Worm (Caenorhabditis elegans): ENCODE results near the gene F57H12.6.

Gene F57H12.6

DNA sequence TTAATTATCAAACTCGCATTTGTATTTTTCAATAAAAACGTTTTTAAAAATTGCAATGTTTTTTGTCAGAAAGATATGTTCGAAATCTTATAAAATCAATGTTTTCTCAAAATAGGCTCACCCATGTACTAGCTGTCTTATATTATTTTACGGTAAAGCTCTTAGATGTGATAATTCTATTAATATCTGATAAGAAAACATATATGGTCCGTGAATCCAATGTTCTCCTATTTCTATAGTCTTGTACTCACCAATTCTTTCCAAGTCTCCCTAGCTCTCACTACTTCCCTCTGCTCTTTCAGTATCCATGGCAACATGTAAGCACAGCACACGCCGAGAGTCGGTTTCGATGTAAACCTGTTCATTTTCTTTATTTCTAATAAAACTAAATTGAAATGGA is 42.4 kb downstream of the F57H12.6 start, which contains the start of gene bbs-2:
Gene bbs-2 (plus strand): TSS at position 301 of the 400 bp plus-strand sequence.
- no peak for TF ChIP-seq nhr-23 (tag; optimal IDR thresholded peaks at IDR 0.05)
- TF ChIP-seq ceh-28 (tag; optimal IDR thresholded peaks at IDR 0.05), result no peak
- no peak for TF ChIP-seq lsy-12 (tag; optimal IDR thresholded peaks at IDR 0.05)
- TF ChIP-seq fkh-2 (tag; optimal IDR thresholded peaks at IDR 0.05), result no peak
- TF ChIP-seq eor-1 (tag; optimal IDR thresholded peaks at IDR 0.05), result no peak
- no peak for TF ChIP-seq aly-2 (tag; optimal IDR thresholded peaks at IDR 0.05)
- TF ChIP-seq elt-2 (tag; optimal IDR thresholded peaks at IDR 0.05), result no peak

DNA sequence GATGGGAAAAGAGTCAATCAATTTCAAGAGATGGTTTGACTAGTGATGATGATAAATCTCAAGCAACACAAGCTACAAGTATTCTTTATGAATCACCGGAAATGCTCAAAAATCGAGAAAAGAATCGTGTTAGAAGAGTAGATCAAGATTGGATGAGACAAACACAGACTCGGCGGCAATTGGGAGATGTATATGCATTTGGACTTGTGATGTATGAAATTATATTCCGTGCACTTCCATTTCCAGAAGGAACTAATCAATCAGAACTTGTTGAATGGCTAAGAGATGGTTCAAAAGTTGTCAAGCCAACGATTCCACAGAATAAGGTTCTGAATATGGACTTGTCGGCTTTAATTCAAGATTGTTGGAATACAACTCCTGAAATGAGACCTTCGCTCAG is 44.2 kb downstream of the F57H12.6 start:
- TF ChIP-seq nhr-23 (tag; optimal IDR thresholded peaks at IDR 0.05) (no peak), mdl-1 (tag; optimal IDR thresholded peaks at IDR 0.05) (no peak), fkh-10 (GFP tag; optimal IDR thresholded peaks at IDR 0.05) (no peak), lsy-12 (tag; optimal IDR thresholded peaks at IDR 0.05) (no peak)

DNA sequence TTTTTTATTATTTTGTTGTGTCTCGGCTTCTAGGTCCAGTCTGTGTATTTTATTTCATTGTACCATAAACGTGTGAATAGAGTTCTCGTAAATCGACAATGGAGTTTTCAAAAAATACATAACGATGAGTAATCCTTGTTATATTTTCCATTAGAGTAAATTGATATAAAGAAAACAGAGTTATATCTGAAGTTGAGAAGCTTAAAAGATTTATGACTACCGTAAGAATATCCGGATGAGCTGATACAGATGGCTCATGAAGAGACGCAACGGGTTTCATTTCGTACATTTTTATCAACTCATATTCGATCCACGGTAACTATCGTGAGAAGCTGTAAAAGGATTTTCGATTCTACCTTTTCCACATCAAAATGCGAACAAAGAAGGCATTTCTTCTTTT is 48.3 kb downstream of the F57H12.6 start, which contains the start of gene gcy-8:
Gene gcy-8 (plus strand): TSS at position 301 of the 400 bp plus-strand sequence.
- no peak for TF ChIP-seq lin-39 (tag; optimal IDR thresholded peaks at IDR 0.05)
- no peak for TF ChIP-seq unc-62 (GFP tag; optimal IDR thresholded peaks at IDR 0.05)
- no peak for TF ChIP-seq ztf-4 (tag; optimal IDR thresholded peaks at IDR 0.05)
- no peak for TF ChIP-seq mml-1 (tag; optimal IDR thresholded peaks at IDR 0.05)

DNA sequence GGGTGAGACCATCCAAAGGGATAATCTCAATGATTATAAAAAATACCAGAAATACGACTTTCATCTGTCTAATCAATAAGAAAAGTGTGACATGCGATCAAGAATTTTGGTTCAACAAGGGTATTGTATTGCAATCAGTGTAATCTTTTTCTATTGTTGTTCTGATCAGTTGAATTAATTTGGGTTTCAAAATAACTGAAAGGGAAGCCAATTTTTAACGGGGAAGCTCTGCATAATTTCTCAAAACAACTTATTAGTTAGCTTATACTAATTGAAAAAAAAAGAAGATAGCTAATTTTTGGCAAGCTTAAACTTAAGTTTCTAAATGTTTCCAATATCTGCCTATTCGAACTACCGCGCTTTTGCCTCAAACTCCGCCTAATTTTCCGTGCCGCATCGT is 48.9 kb downstream of the F57H12.6 start, which contains the start of gene C49H3.12:
Gene C49H3.12 (minus strand): TSS at position 101 of the 400 bp plus-strand sequence.
- TF ChIP-seq nhr-25 (tag; optimal IDR thresholded peaks at IDR 0.05) (no peak), mdl-1 (tag; optimal IDR thresholded peaks at IDR 0.05) (no peak), unc-39 (tag; optimal IDR thresholded peaks at IDR 0.05) (no peak), fkh-10 (GFP tag; optimal IDR thresholded peaks at IDR 0.05) (no peak), ceh-16 (tag; optimal IDR thresholded peaks at IDR 0.05) (no peak), lsy-12 (tag; optimal IDR thresholded peaks at IDR 0.05) (no peak), nhr-77 (tag; optimal IDR thresholded peaks at IDR 0.05) (no peak), aly-2 (tag; optimal IDR thresholded peaks at IDR 0.05) (no peak), pqm-1 (tag; optimal IDR thresholded peaks at IDR 0.05) (no peak), unc-62 (GFP tag; optimal IDR thresholded peaks at IDR 0.05) (no peak), skn-1 (tag; optimal IDR thresholded peaks at IDR 0.05) (no peak), pha-4 (tag; optimal IDR thresholded peaks at IDR 0.05) (no peak), ztf-4 (tag; optimal IDR thresholded peaks at IDR 0.05) (no peak), nhr-11 (tag; optimal IDR thresholded peaks at IDR 0.05) (no peak), snpc-4 (tag; optimal IDR thresholded peaks at IDR 0.05) (no peak)

ce11 chrIV:7926102-7926840 is 49.8 kb downstream of the F57H12.6 start, which contains the start of gene rps-2:
Gene rps-2, minus strand, starts transcription at chrIV:7926391.
- TF ChIP-seq unc-39 (tag; optimal IDR thresholded peaks at IDR 0.05) (no peak), egl-5 (tag; optimal IDR thresholded peaks at IDR 0.05) (peak; percentile 58), elt-2 (tag; optimal IDR thresholded peaks at IDR 0.05) (no peak), lin-15B (tag; optimal IDR thresholded peaks at IDR 0.05) (peak; percentile 41), elt-3 (tag; optimal IDR thresholded peaks at IDR 0.05) (no peak), nhr-25 (tag; optimal IDR thresholded peaks at IDR 0.05) (peak; percentile 21), pha-4 (tag; optimal IDR thresholded peaks at IDR 0.05) (no peak), fkh-2 (tag; optimal IDR thresholded peaks at IDR 0.05) (no peak)

Measured in whole organism, L3 larva.